Worm (Caenorhabditis elegans) whole organism, L1 larva: ENCODE results near the gene twk-7.

Source experiments
- C16A3.4 ChIP-seq: fragments of 150-350 bp; optimal IDR thresholded peaks from 2 replicates; lab custom pipeline; 2014; ENCODE audit warnings: missing biosample characterization, missing genetic modification characterization
- C34B4.2 ChIP-seq: sonication (generic microtip); optimal IDR thresholded peaks from 2 replicates; lab custom pipeline; 2017; ENCODE audit warnings: mild to moderate bottlenecking, missing genetic modification characterization, missing compliant biosample characterization
- Y116A8C.19 ChIP-seq: sonication (generic microtip); optimal IDR thresholded peaks from 2 replicates; lab custom pipeline; 2016; ENCODE audit warnings: missing compliant biosample characterization, missing genetic modification characterization, borderline replicate concordance
- alr-1 ChIP-seq: fragments of 200-800 bp; sonication (Bioruptor generic); optimal IDR thresholded peaks from 2 replicates; lab custom pipeline; 2018; ENCODE audit warnings: borderline replicate concordance, mild to moderate bottlenecking, missing genetic modification characterization, missing compliant biosample characterization
- ama-1 ChIP-seq: fragments of 150-350 bp; optimal IDR thresholded peaks from 2 replicates; lab custom pipeline; 2014
- blmp-1 ChIP-seq: fragments of 150-350 bp; optimal IDR thresholded peaks from 2 replicates; lab custom pipeline; 2014; ENCODE audit warnings: missing biosample characterization, missing genetic modification characterization
- ceh-88 ChIP-seq: fragments of 200-800 bp; sonication (Bioruptor generic); IDR thresholded peaks from 2 replicates; pipeline ENCODE4 v1.3.6; 2022; ENCODE audit warnings: missing genetic modification characterization, missing compliant biosample characterization
- ceh-90 ChIP-seq: sonication (generic microtip); optimal IDR thresholded peaks from 2 replicates; lab custom pipeline; 2016; ENCODE audit warnings: missing genetic modification characterization, missing compliant biosample characterization
- dpl-1 ChIP-seq, 3 experiments: fragments of 150-350 bp in 2 of 3; sonication (generic microtip) in 1 of 3; optimal IDR thresholded peaks; 2 replicates each; lab custom pipeline; 2014 to 2017; ENCODE audit warnings: missing biosample characterization in 3 of 3, missing genetic modification characterization in 3 of 3, missing genetic modification reagents in 3 of 3
- dsc-1 ChIP-seq: sonication (generic microtip); optimal IDR thresholded peaks from 2 replicates; lab custom pipeline; 2016; ENCODE audit warnings: mild to moderate bottlenecking, missing genetic modification characterization, missing compliant biosample characterization
- efl-1 ChIP-seq, 4 experiments: fragments of 150-350 bp; optimal IDR thresholded peaks in 3 of 4; peaks in 1 of 4; 1 replicate in 1 of 4; 2 replicates in 3 of 4; lab custom pipeline; 2014; ENCODE audit warnings: missing biosample characterization in 2 of 4, missing genetic modification characterization in 2 of 4, missing genetic modification reagents in 2 of 4
- egl-27 ChIP-seq, 2 experiments: fragments of 150-350 bp in 1 of 2; sonication (generic microtip); optimal IDR thresholded peaks; 3 replicates each; lab custom pipeline; 2017 to 2018; ENCODE audit warnings: missing biosample characterization in 2 of 2, missing genetic modification characterization in 2 of 2, missing genetic modification reagents in 2 of 2
- elt-3 ChIP-seq, 6 experiments: fragments of 150-350 bp in 1 of 6; sonication (generic microtip); optimal IDR thresholded peaks; 2 replicates each; lab custom pipeline; 2017 to 2018; ENCODE audit warnings: missing biosample characterization in 6 of 6, missing genetic modification characterization in 6 of 6, inconsistent platforms in 1 of 6
- ets-5 ChIP-seq: fragments of 200-800 bp; sonication (Bioruptor generic); IDR thresholded peaks from 2 replicates; pipeline ENCODE4 v1.3.6; 2022; ENCODE audit warnings: missing genetic modification characterization, missing compliant biosample characterization
- fkh-8 ChIP-seq: sonication (generic microtip); optimal IDR thresholded peaks from 2 replicates; lab custom pipeline; 2016; ENCODE audit warnings: mild to moderate bottlenecking, missing genetic modification characterization, missing compliant biosample characterization
- fos-1 ChIP-seq: fragments of 150-350 bp; optimal IDR thresholded peaks from 2 replicates; lab custom pipeline; 2014; ENCODE audit warnings: missing biosample characterization, missing genetic modification characterization
- irx-1 ChIP-seq: sonication (generic microtip); optimal IDR thresholded peaks from 2 replicates; lab custom pipeline; 2016; ENCODE audit warnings: missing genetic modification characterization, missing compliant biosample characterization
- isw-1 ChIP-seq: fragments of 200-800 bp; sonication (Bioruptor generic); IDR thresholded peaks from 2 replicates; pipeline ENCODE4 v1.3.6; 2022; ENCODE audit warnings: missing genetic modification characterization, missing compliant biosample characterization
- lin-14 ChIP-seq: fragments of 200-800 bp; sonication (Bioruptor generic); optimal IDR thresholded peaks from 2 replicates; lab custom pipeline; 2018; ENCODE audit warnings: mild to moderate bottlenecking, missing genetic modification characterization, moderate library complexity, missing compliant biosample characterization
- lin-35 ChIP-seq, 2 experiments: fragments of 150-350 bp; optimal IDR thresholded peaks; 2 replicates each; lab custom pipeline; 2014; ENCODE audit warnings: missing biosample characterization in 2 of 2, missing genetic modification characterization in 2 of 2, missing genetic modification reagents in 2 of 2
- lir-3 ChIP-seq: sonication (generic microtip); optimal IDR thresholded peaks from 2 replicates; lab custom pipeline; 2016; ENCODE audit warnings: mild to moderate bottlenecking, missing genetic modification characterization, moderate library complexity, missing compliant biosample characterization; ENCODE audit not compliant: poor library complexity
- lsy-2 ChIP-seq, 2 experiments: fragments of 150-350 bp; optimal IDR thresholded peaks; 2 replicates each; lab custom pipeline; 2014; ENCODE audit warnings: missing biosample characterization in 2 of 2, missing genetic modification characterization in 2 of 2
- mab-9 ChIP-seq: fragments of 200-800 bp; sonication (Bioruptor generic); IDR thresholded peaks from 2 replicates; pipeline ENCODE4 v1.3.6; 2022; ENCODE audit warnings: missing genetic modification reagents, missing genetic modification characterization, missing compliant biosample characterization
- mep-1 ChIP-seq: fragments of 150-350 bp; optimal IDR thresholded peaks from 2 replicates; lab custom pipeline; 2014; ENCODE audit warnings: missing biosample characterization, missing genetic modification characterization
- nhr-11 ChIP-seq: fragments of 150-350 bp; optimal IDR thresholded peaks from 2 replicates; lab custom pipeline; 2014; ENCODE audit warnings: missing biosample characterization, missing genetic modification characterization
- nhr-12 ChIP-seq: sonication (generic microtip); optimal IDR thresholded peaks from 2 replicates; lab custom pipeline; 2017; ENCODE audit warnings: missing biosample characterization, missing genetic modification characterization
- nhr-19 ChIP-seq: fragments of 200-800 bp; sonication (Bioruptor generic); conservative IDR thresholded peaks from 2 replicates; pipeline ENCODE4 v1.3.6; 2022; ENCODE audit warnings: missing genetic modification characterization, missing compliant biosample characterization
- nhr-47 ChIP-seq: sonication (generic microtip); optimal IDR thresholded peaks from 2 replicates; lab custom pipeline; 2016; ENCODE audit warnings: mild to moderate bottlenecking, missing genetic modification characterization, moderate library complexity, missing compliant biosample characterization
- nhr-71 ChIP-seq: sonication (generic microtip); optimal IDR thresholded peaks from 2 replicates; lab custom pipeline; 2016; ENCODE audit warnings: mild to moderate bottlenecking, missing genetic modification characterization, moderate library complexity, missing compliant biosample characterization
- nhr-90 ChIP-seq: sonication (generic microtip); optimal IDR thresholded peaks from 2 replicates; lab custom pipeline; 2016; ENCODE audit warnings: mild to moderate bottlenecking, missing genetic modification characterization, missing compliant biosample characterization; ENCODE audit not compliant: poor library complexity
- pag-3 ChIP-seq: sonication (generic microtip); optimal IDR thresholded peaks from 2 replicates; lab custom pipeline; 2017; ENCODE audit warnings: missing genetic modification characterization, mild to moderate bottlenecking, missing compliant biosample characterization, antibody characterized with exemption, borderline replicate concordance; ENCODE audit not compliant: insufficient read depth
- pax-3 ChIP-seq: fragments of 200-800 bp; sonication (Bioruptor generic); optimal IDR thresholded peaks from 2 replicates; lab custom pipeline; 2018; ENCODE audit warnings: mild to moderate bottlenecking, missing genetic modification characterization, moderate library complexity, missing compliant biosample characterization
- pqm-1 ChIP-seq: sonication (generic microtip); optimal IDR thresholded peaks from 3 replicates; lab custom pipeline; 2017; ENCODE audit warnings: missing biosample characterization, missing genetic modification characterization
- rnt-1 ChIP-seq: sonication (generic microtip); optimal IDR thresholded peaks from 2 replicates; lab custom pipeline; 2016; ENCODE audit warnings: mild to moderate bottlenecking, missing genetic modification characterization, moderate library complexity, missing compliant biosample characterization
- skn-1 ChIP-seq: fragments of 150-350 bp; optimal IDR thresholded peaks from 2 replicates; lab custom pipeline; 2014; ENCODE audit warnings: missing biosample characterization, missing genetic modification characterization
- snu-23 ChIP-seq: sonication (generic microtip); optimal IDR thresholded peaks from 2 replicates; lab custom pipeline; 2016; ENCODE audit warnings: missing genetic modification characterization, missing compliant biosample characterization
- sptf-1 ChIP-seq: fragments of 150-350 bp; optimal IDR thresholded peaks from 2 replicates; lab custom pipeline; 2014; ENCODE audit warnings: missing biosample characterization, missing genetic modification characterization
- swsn-7 ChIP-seq: sonication (generic microtip); optimal IDR thresholded peaks from 2 replicates; lab custom pipeline; 2016; ENCODE audit warnings: missing genetic modification characterization, missing compliant biosample characterization
- tbx-2 ChIP-seq: sonication (generic microtip); optimal IDR thresholded peaks from 2 replicates; lab custom pipeline; 2016; ENCODE audit warnings: missing genetic modification characterization, missing compliant biosample characterization
- unc-130 ChIP-seq: fragments of 150-350 bp; optimal IDR thresholded peaks from 2 replicates; lab custom pipeline; 2017; ENCODE audit warnings: missing biosample characterization, missing genetic modification characterization, inconsistent platforms
- unc-62 ChIP-seq: fragments of 150-350 bp; optimal IDR thresholded peaks from 2 replicates; lab custom pipeline; 2014; ENCODE audit warnings: missing biosample characterization, missing genetic modification reagents, missing genetic modification characterization
- unc-86 ChIP-seq: sonication (generic microtip); optimal IDR thresholded peaks from 2 replicates; lab custom pipeline; 2016; ENCODE audit warnings: missing genetic modification characterization, missing compliant biosample characterization
- unc-98 ChIP-seq: fragments of 200-800 bp; sonication (Bioruptor generic); IDR thresholded peaks from 2 replicates; pipeline ENCODE4 v1.3.6; 2022; ENCODE audit warnings: missing genetic modification characterization, missing compliant biosample characterization
- ztf-11 ChIP-seq, 2 experiments: sonication (generic microtip); optimal IDR thresholded peaks; 2 replicates each; lab custom pipeline; 2016 to 2017; ENCODE audit warnings: missing genetic modification characterization in 2 of 2, missing biosample characterization in 1 of 2, missing compliant biosample characterization in 1 of 2
- ztf-4 ChIP-seq: fragments of 150-350 bp; optimal IDR thresholded peaks from 2 replicates; lab custom pipeline; 2014; ENCODE audit warnings: missing biosample characterization, missing genetic modification characterization

The twk-7 gene

DNA sequence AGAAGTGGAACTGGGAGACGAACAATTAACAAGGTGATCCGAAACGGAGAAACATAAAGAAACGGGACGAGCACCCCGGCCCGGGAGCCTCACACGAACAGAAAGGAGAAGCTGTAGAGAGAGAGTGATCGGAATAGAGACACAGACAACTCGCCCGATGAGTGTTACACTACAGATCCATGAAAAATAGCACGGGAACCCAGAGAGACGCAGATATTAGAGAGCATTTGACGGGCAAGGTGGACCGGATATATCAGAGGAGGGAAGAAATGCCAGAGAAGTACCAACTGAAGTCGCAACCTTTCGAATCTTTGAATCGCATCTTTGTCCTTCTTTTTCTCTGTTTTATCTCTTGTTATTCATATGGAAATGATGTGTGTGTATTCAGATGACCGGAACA lies 40.9 kb upstream of the twk-7 start, which contains the start of gene anmt-1:
Gene anmt-1 (plus strand): TSS at position 388 of the 400 bp plus-strand sequence.
- no peak for TF ChIP-seq C34B4.2 (tag; lab: Kevin White, UChicago)
- peak in 1 of 2 experiments; percentile 10 for TF ChIP-seq efl-1 (optimal IDR thresholded peaks at IDR 0.05; lab: Kevin White, UChicago)
- TF ChIP-seq efl-1 (GFP tag; optimal IDR thresholded peaks at IDR 0.05 in 1 of 2; lab: Kevin White, UChicago): no peak
- TF ChIP-seq snu-23 (GFP tag; lab: Kevin White, UChicago): peak; percentile 12
- TF ChIP-seq lin-14 (GFP tag; lab: Kevin White, UChicago): peak; percentile 59
- peak; percentile 36 for TF ChIP-seq nhr-71 (tag; lab: Kevin White, UChicago)
- peak; percentile 57 for TF ChIP-seq rnt-1 (tag; lab: Kevin White, UChicago)

DNA sequence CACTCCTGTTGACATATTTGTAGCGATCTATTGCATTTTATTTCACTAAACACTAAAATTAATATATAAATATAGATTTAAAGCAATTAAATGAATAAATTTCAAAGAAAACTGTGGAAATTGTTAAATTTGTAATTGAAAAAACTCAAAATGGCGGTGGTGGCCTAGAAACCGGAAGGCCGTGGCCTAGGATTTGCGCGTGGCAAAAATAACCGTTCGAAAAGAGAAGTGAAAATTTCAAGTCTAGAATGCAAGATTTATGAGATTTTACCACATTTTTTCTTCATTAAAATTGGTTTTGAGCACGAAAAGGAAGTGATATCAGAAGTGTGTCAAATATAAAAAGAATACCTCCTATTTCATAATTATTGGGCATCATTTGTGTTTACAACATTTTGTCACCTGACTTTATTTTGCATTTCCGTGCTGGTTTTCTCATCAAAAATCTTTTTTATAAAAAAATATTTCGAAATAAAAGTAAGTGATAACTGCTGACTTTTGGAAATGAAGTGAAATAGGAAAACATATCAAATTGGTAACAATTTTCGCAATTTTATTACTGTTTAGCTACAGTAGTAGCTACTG lies 40.2 kb upstream of the twk-7 start, which contains the start of gene fli-1:
Gene fli-1 (minus strand): TSS at position 58 of the 585 bp plus-strand sequence.
- TF ChIP-seq lsy-2 (tag; optimal IDR thresholded peaks at IDR 0.05; lab: Kevin White, UChicago) (peak; percentile 7 to 33), sptf-1 (tag; lab: Kevin White, UChicago) (no peak), irx-1 (no peak), nhr-11 (tag; lab: Kevin White, UChicago) (no peak), efl-1 (optimal IDR thresholded peaks at IDR 0.05; lab: Kevin White, UChicago) (peak; percentile 0 to 40), efl-1 (GFP tag; optimal IDR thresholded peaks at IDR 0.05 in 1 of 2; lab: Kevin White, UChicago) (peak; percentile 36 to 42), pag-3 (tag; lab: Kevin White, UChicago) (no peak), fos-1 (tag; lab: Kevin White, UChicago) (no peak), nhr-71 (tag; lab: Kevin White, UChicago) (peak; percentile 42), mep-1 (tag; lab: Kevin White, UChicago) (peak; percentile 44), rnt-1 (tag; lab: Kevin White, UChicago) (peak; percentile 77), unc-62 (no peak), dpl-1 (GFP tag; optimal IDR thresholded peaks at IDR 0.05; lab: Kevin White, UChicago) (peak in 1 of 3 experiments; percentile 36), fkh-8 (peak; percentile 11), skn-1 (tag; lab: Kevin White, UChicago) (peak; percentile 16), ztf-11 (tag; optimal IDR thresholded peaks at IDR 0.05; lab: Kevin White, UChicago) (peak in 1 of 2 experiments; percentile 14), snu-23 (GFP tag; lab: Kevin White, UChicago) (peak; percentile 28), nhr-90 (tag; lab: Kevin White, UChicago) (peak; percentile 35), pax-3 (tag; lab: Kevin White, UChicago) (no peak), swsn-7 (peak; percentile 5), blmp-1 (peak; percentile 22), dsc-1 (tag; lab: Kevin White, UChicago) (peak; percentile 3), C16A3.4 (tag; lab: Kevin White, UChicago) (no peak), lin-14 (GFP tag; lab: Kevin White, UChicago) (peak; percentile 82), Y116A8C.19 (tag; lab: Kevin White, UChicago) (no peak), lin-35 (GFP tag; optimal IDR thresholded peaks at IDR 0.05; lab: Kevin White, UChicago) (peak in 1 of 2 experiments; percentile 32), nhr-47 (peak; percentile 45), unc-86 (tag; lab: Kevin White, UChicago) (no peak), unc-98 (GFP tag; lab: Robert Waterston, UW) (0 out of 2 replicates have a peak, but pooled peaks have one; percentile 13), nhr-12 (tag; lab: Kevin White, UChicago) (no peak), lir-3 (tag; lab: Kevin White, UChicago) (peak; percentile 38), ama-1 (no peak), ceh-90 (tag; lab: Kevin White, UChicago) (peak; percentile 60), alr-1 (tag; lab: Kevin White, UChicago) (no peak)

DNA sequence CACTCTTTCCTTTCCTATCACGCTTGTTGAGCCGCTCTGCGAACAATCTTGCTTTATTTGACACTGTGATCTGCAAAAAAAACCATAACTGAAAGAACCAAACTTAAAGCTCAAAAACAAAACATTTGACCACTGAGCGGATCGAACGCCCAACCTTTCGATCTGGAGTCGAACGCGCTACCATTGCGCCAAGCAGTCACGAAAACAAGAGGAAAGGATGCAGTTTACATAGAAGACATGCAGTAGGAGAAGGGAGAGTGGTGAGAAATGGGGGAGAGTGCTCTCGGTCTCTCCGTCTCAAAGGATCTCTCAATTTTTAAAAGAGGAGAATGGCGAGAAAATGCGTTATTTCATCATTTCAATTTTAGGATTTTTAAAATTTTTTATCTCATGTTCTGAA lies 34.8 kb upstream of the twk-7 start:
- TF ChIP-seq efl-1 (optimal IDR thresholded peaks at IDR 0.05; lab: Kevin White, UChicago) (peak; percentile 66 to 70), efl-1 (GFP tag; optimal IDR thresholded peaks at IDR 0.05 in 1 of 2; lab: Kevin White, UChicago) (peak; percentile 55 to 96), egl-27 (tag; optimal IDR thresholded peaks at IDR 0.05; lab: Kevin White, UChicago) (no peak), dpl-1 (GFP tag; optimal IDR thresholded peaks at IDR 0.05; lab: Kevin White, UChicago) (peak; percentile 26 to 49 (median 49)), nhr-71 (tag; lab: Kevin White, UChicago) (peak; percentile 79), unc-130 (no peak), ztf-4 (tag; lab: Kevin White, UChicago) (peak; percentile 29), pqm-1 (tag; lab: Kevin White, UChicago) (no peak), swsn-7 (peak; percentile 71), isw-1 (GFP tag; lab: Robert Waterston, UW) (peak; percentile 24; the same call in 1 of the 2 replicates), tbx-2 (tag; lab: Kevin White, UChicago) (peak; percentile 61), mab-9 (GFP tag; lab: Robert Waterston, UW) (no peak), mep-1 (tag; lab: Kevin White, UChicago) (peak; percentile 71), pag-3 (tag; lab: Kevin White, UChicago) (no peak), nhr-19 (GFP tag; lab: Robert Waterston, UW) (peak; percentile 76), ets-5 (no peak), elt-3 (tag; optimal IDR thresholded peaks at IDR 0.05; lab: Kevin White, UChicago) (peak in 1 of 6 experiments; percentile 43), ceh-88 (GFP tag; lab: Robert Waterston, UW) (0 out of 2 replicates have a peak, but pooled peaks have one; percentile 19), nhr-11 (tag; lab: Kevin White, UChicago) (no peak)
